Worm (Caenorhabditis elegans) whole organism, early embryonic: ENCODE measurements around the gene cwc-15.
A peak's percentile ranks its signal among the peaks of the same experiment; 100 is the strongest.

Experiments used
- B0310.2 ChIP-seq: sonication (generic microtip); optimal IDR thresholded peaks from 2 replicates; lab custom pipeline; 2016; ENCODE audit warnings: mild to moderate bottlenecking, missing genetic modification characterization, missing compliant biosample characterization
- F13C5.2 ChIP-seq: sonication (generic microtip); optimal IDR thresholded peaks from 2 replicates; lab custom pipeline; 2017; ENCODE audit warnings: mild to moderate bottlenecking, missing genetic modification characterization, inconsistent platforms, missing compliant biosample characterization
- aly-1 ChIP-seq: sonication (generic microtip); optimal IDR thresholded peaks from 2 replicates; lab custom pipeline; 2016; ENCODE audit warnings: missing genetic modification characterization, missing compliant biosample characterization
- ama-1 ChIP-seq: fragments of 150-350 bp; optimal IDR thresholded peaks from 2 replicates; lab custom pipeline; 2014
- ceh-13 ChIP-seq: fragments of 200-800 bp; sonication (Bioruptor generic); optimal IDR thresholded peaks from 2 replicates; lab custom pipeline; 2018; ENCODE audit warnings: mild to moderate bottlenecking, missing genetic modification characterization, missing compliant biosample characterization
- ceh-36 ChIP-seq: sonication (generic microtip); optimal IDR thresholded peaks from 2 replicates; lab custom pipeline; 2016; ENCODE audit warnings: missing genetic modification characterization, inconsistent platforms, missing compliant biosample characterization
- ets-7 ChIP-seq: sonication (generic microtip); optimal IDR thresholded peaks from 2 replicates; lab custom pipeline; 2016; ENCODE audit warnings: missing genotype, missing genetic modification characterization, missing compliant biosample characterization
- flt-1 ChIP-seq: fragments of 200-800 bp; sonication (Bioruptor generic); IDR thresholded peaks from 2 replicates; pipeline ENCODE4 v1.3.6; 2022; ENCODE audit warnings: missing genetic modification characterization, missing compliant biosample characterization
- hmbx-1 ChIP-seq: sonication (generic microtip); optimal IDR thresholded peaks from 2 replicates; lab custom pipeline; 2016; ENCODE audit warnings: mild to moderate bottlenecking, missing genetic modification characterization, missing compliant biosample characterization
- hmg-4 ChIP-seq: fragments of 200-800 bp; sonication (Bioruptor generic); optimal IDR thresholded peaks from 2 replicates; lab custom pipeline; 2018; ENCODE audit warnings: mild to moderate bottlenecking, missing genetic modification characterization, missing compliant biosample characterization
- hnd-1 ChIP-seq: sonication (generic microtip); optimal IDR thresholded peaks from 2 replicates; lab custom pipeline; 2016; ENCODE audit warnings: missing genetic modification characterization, missing compliant biosample characterization
- pes-1 ChIP-seq: fragments of 200-800 bp; sonication (Bioruptor generic); IDR thresholded peaks from 2 replicates; pipeline ENCODE4 v1.3.6; 2022; ENCODE audit warnings: missing genetic modification reagents, missing genetic modification characterization, missing compliant biosample characterization
- scrt-1 ChIP-seq: fragments of 200-800 bp; sonication (Bioruptor generic); IDR thresholded peaks from 2 replicates; pipeline ENCODE4 v1.3.6; 2022; ENCODE audit warnings: missing genetic modification characterization, missing compliant biosample characterization
- sea-1 ChIP-seq: fragments of 200-800 bp; sonication (Bioruptor generic); conservative IDR thresholded peaks from 2 replicates; pipeline ENCODE4 v1.3.6; 2022; ENCODE audit warnings: missing genetic modification characterization, missing compliant biosample characterization
- tbx-11 ChIP-seq: fragments of 200-800 bp; sonication (Bioruptor generic); IDR thresholded peaks from 2 replicates; pipeline ENCODE4 v1.3.6; 2022; ENCODE audit warnings: missing genetic modification characterization, missing compliant biosample characterization
- tbx-37 ChIP-seq: fragments of 200-800 bp; sonication (Bioruptor generic); conservative IDR thresholded peaks from 2 replicates; pipeline ENCODE4 v1.3.6; 2022; ENCODE audit warnings: missing genetic modification reagents, missing genetic modification characterization, missing compliant biosample characterization
- tra-4 ChIP-seq: sonication (generic microtip); optimal IDR thresholded peaks from 2 replicates; lab custom pipeline; 2017; ENCODE audit warnings: missing genetic modification characterization, missing compliant biosample characterization

Gene cwc-15

DNA sequence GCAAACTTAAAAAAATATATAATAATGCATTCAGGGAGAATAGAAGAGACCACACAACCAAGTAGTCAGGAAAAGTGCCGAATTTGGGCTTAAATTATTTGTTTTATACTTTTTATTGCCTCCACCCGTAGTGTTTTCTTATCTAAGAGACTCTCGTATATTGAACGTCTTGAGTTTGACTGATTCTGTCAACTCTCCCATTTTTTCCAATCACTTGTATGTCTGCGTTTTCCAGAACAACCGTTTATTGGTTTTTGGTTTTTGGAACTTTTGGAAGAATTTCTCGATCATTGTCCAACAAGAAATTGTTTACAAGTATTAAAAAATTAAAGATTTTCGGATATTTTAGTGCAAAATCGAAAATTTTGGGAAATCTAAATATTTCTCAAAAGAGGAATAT lies 20.5 kb downstream of the cwc-15 start:
- TF ChIP-seq tbx-11 (GFP tag; lab: Robert Waterston, UW) = no peak
- TF ChIP-seq flt-1 (GFP tag; lab: Robert Waterston, UW) = no peak
- no peak for TF ChIP-seq F13C5.2
- no peak for TF ChIP-seq sea-1 (GFP tag; lab: Robert Waterston, UW)
- no peak for TF ChIP-seq B0310.2 (tag; lab: Kevin White, UChicago)
- no peak for TF ChIP-seq tra-4 (tag; lab: Kevin White, UChicago)
- TF ChIP-seq aly-1 (tag; lab: Kevin White, UChicago) = no peak
- no peak for TF ChIP-seq hnd-1 (tag; lab: Kevin White, UChicago)
- no peak for TF ChIP-seq tbx-37

DNA sequence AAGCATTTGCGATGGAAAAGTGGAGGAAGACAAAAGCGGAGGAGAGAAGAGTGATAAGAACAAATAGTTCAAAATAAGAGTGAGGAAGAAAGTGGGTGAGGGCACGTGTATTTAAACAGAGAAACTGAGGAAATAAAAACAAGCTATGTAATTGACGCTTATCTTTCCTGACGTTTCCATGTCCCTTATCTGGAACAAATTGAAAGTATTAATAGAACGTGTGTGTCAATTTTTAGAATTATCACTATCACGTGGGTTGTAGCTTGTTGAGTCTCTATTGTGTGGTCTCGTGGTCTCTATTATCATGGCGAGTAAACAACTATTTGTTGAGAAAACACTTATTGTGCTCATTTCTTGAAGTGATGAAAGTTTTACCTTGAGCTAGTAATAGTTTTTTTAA lies 22.7 kb downstream of the cwc-15 start, which contains the start of gene T10C6.15:
Gene T10C6.15 (minus strand): TSS at position 104 of the 400 bp plus-strand sequence.
- TF ChIP-seq aly-1 (tag; lab: Kevin White, UChicago) (no peak), tbx-37 (no peak), pes-1 (no peak), F13C5.2 (no peak), ama-1 (no peak), scrt-1 (GFP tag; lab: Robert Waterston, UW) (no peak), flt-1 (GFP tag; lab: Robert Waterston, UW) (no peak), ceh-36 (no peak), ets-7 (tag; lab: Kevin White, UChicago) (no peak), tbx-11 (GFP tag; lab: Robert Waterston, UW) (no peak)

DNA sequence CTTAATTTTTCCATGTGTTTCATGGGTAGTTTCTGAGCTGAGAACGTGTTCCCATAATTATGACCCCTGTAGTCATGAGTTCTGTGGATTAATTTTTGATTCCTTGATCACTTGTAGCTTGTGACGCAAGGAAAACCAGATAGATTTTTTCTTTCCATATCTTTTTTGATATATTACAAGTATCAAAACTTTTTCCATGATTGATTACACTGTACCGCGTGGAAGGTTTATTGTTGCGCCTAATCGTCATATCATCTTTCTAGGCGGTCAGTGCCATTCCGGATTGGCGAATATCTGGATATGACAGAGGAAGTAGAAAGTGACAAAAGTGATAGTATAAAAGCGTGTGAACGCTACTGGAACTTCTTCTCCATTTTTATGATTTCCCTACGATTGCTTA lies 23.4 kb downstream of the cwc-15 start, which contains the start of gene ZK285.2:
Gene ZK285.2 (plus strand): TSS at position 301 of the 400 bp plus-strand sequence.
- TF ChIP-seq aly-1 (tag; lab: Kevin White, UChicago) (no peak), ceh-36 (no peak), hnd-1 (tag; lab: Kevin White, UChicago) (no peak), tbx-11 (GFP tag; lab: Robert Waterston, UW) (no peak), F13C5.2 (no peak)

DNA sequence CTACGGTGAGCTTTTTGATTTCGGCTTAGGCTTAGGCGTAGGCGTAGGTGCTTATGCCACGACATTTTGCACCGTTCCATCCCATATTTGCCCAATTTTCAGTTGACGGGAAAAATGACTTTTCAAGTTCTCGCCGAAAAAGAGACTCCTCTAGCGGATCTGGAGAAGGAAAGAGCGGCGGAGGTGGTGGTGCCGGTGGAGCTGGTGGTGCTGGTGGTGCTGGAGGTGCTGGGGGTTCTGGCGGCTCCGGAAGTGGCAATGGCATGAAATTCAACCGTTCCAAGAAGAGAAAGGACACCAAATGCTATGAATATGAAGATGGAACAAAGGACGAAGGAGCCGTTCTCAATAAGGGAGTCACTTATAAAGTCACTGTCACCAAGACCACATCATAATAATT lies 23.9 kb downstream of the cwc-15 start:
- TF ChIP-seq tbx-37 = no peak
- 0 out of 2 replicates have a peak, but pooled peaks have one; percentile 7 for TF ChIP-seq tbx-11 (GFP tag; lab: Robert Waterston, UW)

DNA sequence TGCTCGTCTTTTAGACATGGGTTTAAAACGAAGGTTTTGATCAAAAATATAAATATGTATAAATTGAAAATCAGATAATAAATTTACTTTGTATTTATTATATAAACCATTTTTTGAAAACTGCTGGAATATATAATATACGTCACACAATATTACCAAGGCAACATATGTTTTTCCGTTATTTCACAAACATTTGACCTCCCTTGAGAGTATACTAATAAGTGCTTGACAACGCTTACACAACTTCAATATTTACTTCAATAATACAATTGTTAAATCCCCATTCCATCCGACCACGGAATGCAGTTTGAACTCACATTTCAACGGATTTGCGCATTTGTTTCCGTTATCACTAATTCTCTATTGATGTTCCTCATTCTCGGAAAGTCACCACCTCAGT lies 24.4 kb downstream of the cwc-15 start, which contains the start of gene str-198:
Gene str-198 (plus strand): TSS at position 301 of the 400 bp plus-strand sequence.
- TF ChIP-seq hmbx-1 (tag; lab: Kevin White, UChicago) = no peak
- no peak for TF ChIP-seq ets-7 (tag; lab: Kevin White, UChicago)
- no peak for TF ChIP-seq ceh-13
- TF ChIP-seq tbx-11 (GFP tag; lab: Robert Waterston, UW) = no peak
- TF ChIP-seq B0310.2 (tag; lab: Kevin White, UChicago) = no peak
- no peak for TF ChIP-seq tbx-37
- TF ChIP-seq hmg-4 (GFP tag; lab: Kevin White, UChicago) = no peak
- no peak for TF ChIP-seq hnd-1 (tag; lab: Kevin White, UChicago)
- TF ChIP-seq sea-1 (GFP tag; lab: Robert Waterston, UW) = no peak
- TF ChIP-seq flt-1 (GFP tag; lab: Robert Waterston, UW) = no peak
- no peak for TF ChIP-seq tra-4 (tag; lab: Kevin White, UChicago)
- TF ChIP-seq ceh-36 = no peak
- TF ChIP-seq scrt-1 (GFP tag; lab: Robert Waterston, UW) = no peak
- no peak for TF ChIP-seq ama-1
- no peak for TF ChIP-seq aly-1 (tag; lab: Kevin White, UChicago)
- TF ChIP-seq F13C5.2 = no peak

DNA sequence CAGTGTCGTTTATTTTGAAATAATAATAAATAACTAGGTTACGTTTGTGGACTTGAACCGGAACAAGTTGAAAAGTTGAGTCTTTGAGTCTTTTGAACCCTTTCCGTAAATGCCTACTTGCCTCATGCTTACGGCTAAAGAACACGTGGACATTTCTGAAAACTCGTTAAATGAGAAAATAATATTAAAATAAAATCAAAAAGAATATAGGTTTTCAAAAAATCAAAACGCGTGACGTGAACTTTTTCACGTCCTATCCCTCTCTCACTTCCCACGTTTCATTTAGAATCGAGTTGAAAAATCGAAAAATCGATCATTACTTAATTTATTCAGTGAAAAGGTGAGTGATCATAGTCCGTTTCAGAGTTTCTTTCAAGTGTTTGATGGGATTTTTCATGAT lies 26.0 kb downstream of the cwc-15 start, which contains the start of gene best-12:
Gene best-12 (plus strand): TSS at position 301 of the 400 bp plus-strand sequence.
- TF ChIP-seq ceh-36 (no peak), flt-1 (GFP tag; lab: Robert Waterston, UW) (no peak), ama-1 (no peak), tbx-37 (no peak), ets-7 (tag; lab: Kevin White, UChicago) (no peak), tbx-11 (GFP tag; lab: Robert Waterston, UW) (no peak), tra-4 (tag; lab: Kevin White, UChicago) (no peak)

DNA sequence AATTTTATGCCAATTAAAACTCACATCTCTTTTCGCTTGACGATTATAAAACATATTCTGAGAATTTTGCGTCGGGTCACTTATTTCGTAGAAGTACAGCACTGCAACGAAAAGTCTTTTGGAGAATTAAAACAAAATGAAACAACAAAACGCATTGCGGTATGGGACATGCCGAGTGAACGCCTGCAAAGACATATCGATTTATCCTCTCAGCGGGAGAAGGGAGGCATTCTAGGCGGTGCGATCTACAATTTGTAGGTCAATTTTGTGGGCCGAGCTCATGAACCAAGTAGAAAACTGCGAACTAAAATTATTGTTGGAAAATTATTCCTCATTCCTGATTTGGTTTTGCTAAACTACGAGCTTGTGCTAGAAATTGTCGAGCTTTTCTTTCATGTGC lies 30.2 kb downstream of the cwc-15 start, which contains the start of gene F14H3.3:
Gene F14H3.3 (minus strand): TSS at position 101 of the 400 bp plus-strand sequence.
- no peak for TF ChIP-seq ama-1
- no peak for TF ChIP-seq sea-1 (GFP tag; lab: Robert Waterston, UW)
- TF ChIP-seq tbx-11 (GFP tag; lab: Robert Waterston, UW) = no peak
- no peak for TF ChIP-seq pes-1
- no peak for TF ChIP-seq ceh-13
- no peak for TF ChIP-seq scrt-1 (GFP tag; lab: Robert Waterston, UW)
- TF ChIP-seq B0310.2 (tag; lab: Kevin White, UChicago) = no peak
- no peak for TF ChIP-seq hnd-1 (tag; lab: Kevin White, UChicago)
- TF ChIP-seq ceh-36 = no peak
- TF ChIP-seq ets-7 (tag; lab: Kevin White, UChicago) = no peak

DNA sequence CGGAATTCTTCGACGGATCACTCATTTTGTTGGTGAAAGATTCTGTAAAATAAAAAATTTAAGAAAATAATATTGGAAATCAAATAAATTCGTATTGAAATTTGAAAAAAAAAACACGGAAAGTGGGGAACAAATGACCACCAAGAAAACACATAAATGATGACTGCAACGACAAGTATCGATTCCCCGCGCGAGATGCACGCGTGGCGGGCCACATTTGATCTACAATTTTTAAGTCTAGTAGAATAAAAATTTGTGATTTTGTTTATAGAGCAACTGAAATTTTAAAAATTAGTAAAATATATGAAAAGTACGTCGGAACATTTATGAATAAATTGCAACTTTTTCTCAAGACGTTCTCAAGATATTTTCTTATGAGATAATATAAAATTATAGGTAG lies 31.9 kb downstream of the cwc-15 start, which contains the start of gene F14H3.4:
Gene F14H3.4 (minus strand): TSS at position 42 of the 400 bp plus-strand sequence.
- TF ChIP-seq tbx-37 (no peak), ceh-36 (no peak), ama-1 (no peak), pes-1 (no peak)

DNA sequence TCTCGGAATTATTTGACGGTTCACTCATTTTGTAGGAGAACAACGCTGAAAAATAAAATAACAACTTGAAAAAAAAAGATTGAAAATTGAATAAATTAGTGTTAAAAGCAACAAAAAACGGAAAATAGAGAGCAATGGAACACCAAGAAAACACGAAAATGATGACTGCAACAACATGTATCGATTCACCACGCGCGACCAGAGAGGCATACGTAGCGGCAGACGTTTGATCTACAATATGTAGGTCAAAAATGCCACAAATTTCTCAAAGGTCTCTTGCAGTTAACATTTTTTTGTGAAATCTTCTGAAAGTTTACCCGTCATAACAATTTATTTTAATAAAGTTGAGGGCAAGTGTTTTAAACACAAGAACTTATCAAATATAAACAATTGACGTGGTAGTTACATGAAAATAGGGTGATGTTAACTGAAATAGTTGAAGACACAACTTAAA lies 33.9 kb downstream of the cwc-15 start, which contains the start of gene F14H3.5:
Gene F14H3.5 (minus strand): TSS at position 51 of the 454 bp plus-strand sequence.
- TF ChIP-seq hmg-4 (GFP tag; lab: Kevin White, UChicago) (no peak), pes-1 (no peak), aly-1 (tag; lab: Kevin White, UChicago) (no peak), tra-4 (tag; lab: Kevin White, UChicago) (no peak), B0310.2 (tag; lab: Kevin White, UChicago) (no peak), ceh-36 (no peak)
